Worm (Caenorhabditis elegans) whole organism, early embryonic: Measurements from ENCODE around the gene mex-1.

Experiments used
- B0310.2 ChIP-seq: sonication (generic microtip); optimal IDR thresholded peaks from 2 replicates; lab custom pipeline; 2016; ENCODE audit warnings: mild to moderate bottlenecking, missing genetic modification characterization, missing compliant biosample characterization
- F13C5.2 ChIP-seq: sonication (generic microtip); optimal IDR thresholded peaks from 2 replicates; lab custom pipeline; 2017; ENCODE audit warnings: mild to moderate bottlenecking, missing genetic modification characterization, inconsistent platforms, missing compliant biosample characterization
- aly-1 ChIP-seq: sonication (generic microtip); optimal IDR thresholded peaks from 2 replicates; lab custom pipeline; 2016; ENCODE audit warnings: missing genetic modification characterization, missing compliant biosample characterization
- ama-1 ChIP-seq: fragments of 150-350 bp; optimal IDR thresholded peaks from 2 replicates; lab custom pipeline; 2014
- ceh-13 ChIP-seq: fragments of 200-800 bp; sonication (Bioruptor generic); optimal IDR thresholded peaks from 2 replicates; lab custom pipeline; 2018; ENCODE audit warnings: mild to moderate bottlenecking, missing genetic modification characterization, missing compliant biosample characterization
- ceh-36 ChIP-seq: sonication (generic microtip); optimal IDR thresholded peaks from 2 replicates; lab custom pipeline; 2016; ENCODE audit warnings: missing genetic modification characterization, inconsistent platforms, missing compliant biosample characterization
- ets-7 ChIP-seq: sonication (generic microtip); optimal IDR thresholded peaks from 2 replicates; lab custom pipeline; 2016; ENCODE audit warnings: missing genotype, missing genetic modification characterization, missing compliant biosample characterization
- flt-1 ChIP-seq: fragments of 200-800 bp; sonication (Bioruptor generic); IDR thresholded peaks from 2 replicates; pipeline ENCODE4 v1.3.6; 2022; ENCODE audit warnings: missing genetic modification characterization, missing compliant biosample characterization
- hmbx-1 ChIP-seq: sonication (generic microtip); optimal IDR thresholded peaks from 2 replicates; lab custom pipeline; 2016; ENCODE audit warnings: mild to moderate bottlenecking, missing genetic modification characterization, missing compliant biosample characterization
- hmg-4 ChIP-seq: fragments of 200-800 bp; sonication (Bioruptor generic); optimal IDR thresholded peaks from 2 replicates; lab custom pipeline; 2018; ENCODE audit warnings: mild to moderate bottlenecking, missing genetic modification characterization, missing compliant biosample characterization
- hnd-1 ChIP-seq: sonication (generic microtip); optimal IDR thresholded peaks from 2 replicates; lab custom pipeline; 2016; ENCODE audit warnings: missing genetic modification characterization, missing compliant biosample characterization
- pes-1 ChIP-seq: fragments of 200-800 bp; sonication (Bioruptor generic); IDR thresholded peaks from 2 replicates; pipeline ENCODE4 v1.3.6; 2022; ENCODE audit warnings: missing genetic modification reagents, missing genetic modification characterization, missing compliant biosample characterization
- scrt-1 ChIP-seq: fragments of 200-800 bp; sonication (Bioruptor generic); IDR thresholded peaks from 2 replicates; pipeline ENCODE4 v1.3.6; 2022; ENCODE audit warnings: missing genetic modification characterization, missing compliant biosample characterization
- sea-1 ChIP-seq: fragments of 200-800 bp; sonication (Bioruptor generic); conservative IDR thresholded peaks from 2 replicates; pipeline ENCODE4 v1.3.6; 2022; ENCODE audit warnings: missing genetic modification characterization, missing compliant biosample characterization
- tbx-11 ChIP-seq: fragments of 200-800 bp; sonication (Bioruptor generic); IDR thresholded peaks from 2 replicates; pipeline ENCODE4 v1.3.6; 2022; ENCODE audit warnings: missing genetic modification characterization, missing compliant biosample characterization
- tbx-37 ChIP-seq: fragments of 200-800 bp; sonication (Bioruptor generic); conservative IDR thresholded peaks from 2 replicates; pipeline ENCODE4 v1.3.6; 2022; ENCODE audit warnings: missing genetic modification reagents, missing genetic modification characterization, missing compliant biosample characterization
- tra-4 ChIP-seq: sonication (generic microtip); optimal IDR thresholded peaks from 2 replicates; lab custom pipeline; 2017; ENCODE audit warnings: missing genetic modification characterization, missing compliant biosample characterization

The mex-1 gene

DNA sequence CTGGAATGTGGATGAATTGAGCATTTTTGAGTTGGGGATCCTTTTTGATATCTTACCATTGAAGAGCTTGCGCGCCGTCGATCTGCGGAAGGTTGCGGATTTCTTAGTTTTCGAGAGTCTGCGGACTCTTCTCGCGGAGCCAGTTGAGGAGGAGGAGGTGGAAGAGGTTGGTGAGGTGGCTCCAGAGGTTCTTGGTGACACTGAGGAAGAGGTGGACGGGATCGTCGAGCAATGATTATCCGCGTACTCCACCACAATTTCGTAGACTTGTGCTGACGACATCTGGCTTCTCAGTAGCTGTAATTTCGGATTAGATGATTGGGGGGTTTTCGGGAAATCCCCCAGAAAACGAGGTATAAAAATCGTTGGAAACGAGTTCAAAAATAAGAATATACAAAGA is 8.9 kb downstream of the mex-1 start, which contains the start of gene Y17G7B.21:
Y17G7B.21 (minus strand) TSS at position 299 of the 400 bp plus-strand sequence.
- TF ChIP-seq hmg-4 (GFP tag; lab: Kevin White, UChicago) (peak; percentile 34), hnd-1 (no peak), flt-1 (GFP tag; lab: Robert Waterston, UW) (peak; percentile 32; the same call in 1 of the 2 replicates), tbx-11 (GFP tag; lab: Robert Waterston, UW) (no peak), scrt-1 (GFP tag; lab: Robert Waterston, UW) (peak; percentile 57; the same call in 1 of the 2 replicates), sea-1 (GFP tag; lab: Robert Waterston, UW) (no peak), ama-1 (peak; percentile 78), pes-1 (GFP tag; lab: Robert Waterston, UW) (no peak), ceh-13 (no peak), aly-1 (tag; lab: Kevin White, UChicago) (no peak), F13C5.2 (tag; lab: Kevin White, UChicago) (no peak), tra-4 (tag; lab: Kevin White, UChicago) (no peak), ets-7 (tag; lab: Kevin White, UChicago) (no peak), hmbx-1 (no peak), B0310.2 (no peak), ceh-36 (no peak), tbx-37 (GFP tag; lab: Robert Waterston, UW) (no peak)

DNA sequence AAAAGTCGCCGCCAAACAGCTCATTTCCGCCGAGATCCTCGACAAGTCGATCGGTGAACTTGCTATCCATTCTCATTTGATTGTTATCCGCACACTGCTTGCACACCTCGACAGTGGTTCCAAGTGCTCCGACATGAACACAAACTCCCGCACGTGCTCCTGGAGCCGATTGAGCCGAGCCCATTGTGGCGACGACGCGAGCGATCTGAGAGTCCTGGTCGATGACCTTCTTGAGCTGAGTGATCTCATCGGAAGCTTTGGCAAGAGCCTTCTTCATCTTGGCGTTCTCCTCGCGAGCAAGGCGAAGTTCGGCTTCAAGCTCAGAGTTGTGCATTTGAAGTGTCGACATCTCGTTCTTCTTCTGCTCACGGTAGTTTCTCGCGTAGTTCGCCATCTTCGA is 10.0 kb downstream of the mex-1 start:
- no peak for TF ChIP-seq sea-1 (GFP tag; lab: Robert Waterston, UW)
- TF ChIP-seq ets-7 (tag; lab: Kevin White, UChicago): no peak
- TF ChIP-seq flt-1 (GFP tag; lab: Robert Waterston, UW): no peak
- TF ChIP-seq ama-1: no peak
- TF ChIP-seq tbx-11 (GFP tag; lab: Robert Waterston, UW): no peak
- no peak for TF ChIP-seq ceh-36
- no peak for TF ChIP-seq hnd-1
- no peak for TF ChIP-seq F13C5.2 (tag; lab: Kevin White, UChicago)

DNA sequence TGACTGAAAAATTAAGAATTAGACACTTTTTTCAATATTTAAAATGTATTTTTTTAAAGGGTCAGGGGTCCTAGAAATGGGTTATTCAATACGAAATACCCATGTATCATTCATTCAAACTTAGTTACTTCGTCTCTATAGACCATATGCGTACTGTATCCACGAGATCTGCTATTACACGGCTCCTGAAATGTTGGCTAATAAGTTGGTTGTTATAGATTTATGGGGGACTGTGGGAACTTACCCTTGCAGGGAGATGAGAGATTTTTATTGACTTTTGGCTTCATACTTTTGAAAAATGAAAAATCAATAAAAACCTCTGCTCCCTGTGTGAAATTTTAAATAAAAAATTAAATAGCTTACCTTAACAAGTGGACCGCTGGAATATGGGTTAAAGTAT is 10.5 kb downstream of the mex-1 start:
- TF ChIP-seq tbx-37 (GFP tag; lab: Robert Waterston, UW): no peak
- TF ChIP-seq ceh-13: no peak
- no peak for TF ChIP-seq aly-1 (tag; lab: Kevin White, UChicago)
- no peak for TF ChIP-seq ama-1
- no peak for TF ChIP-seq hmg-4 (GFP tag; lab: Kevin White, UChicago)
- no peak for TF ChIP-seq flt-1 (GFP tag; lab: Robert Waterston, UW)
- TF ChIP-seq F13C5.2 (tag; lab: Kevin White, UChicago): no peak
- no peak for TF ChIP-seq tra-4 (tag; lab: Kevin White, UChicago)
- TF ChIP-seq scrt-1 (GFP tag; lab: Robert Waterston, UW): no peak
- no peak for TF ChIP-seq pes-1 (GFP tag; lab: Robert Waterston, UW)
- no peak for TF ChIP-seq hmbx-1
- no peak for TF ChIP-seq hnd-1
- no peak for TF ChIP-seq tbx-11 (GFP tag; lab: Robert Waterston, UW)
- no peak for TF ChIP-seq ets-7 (tag; lab: Kevin White, UChicago)
- TF ChIP-seq ceh-36: no peak

DNA sequence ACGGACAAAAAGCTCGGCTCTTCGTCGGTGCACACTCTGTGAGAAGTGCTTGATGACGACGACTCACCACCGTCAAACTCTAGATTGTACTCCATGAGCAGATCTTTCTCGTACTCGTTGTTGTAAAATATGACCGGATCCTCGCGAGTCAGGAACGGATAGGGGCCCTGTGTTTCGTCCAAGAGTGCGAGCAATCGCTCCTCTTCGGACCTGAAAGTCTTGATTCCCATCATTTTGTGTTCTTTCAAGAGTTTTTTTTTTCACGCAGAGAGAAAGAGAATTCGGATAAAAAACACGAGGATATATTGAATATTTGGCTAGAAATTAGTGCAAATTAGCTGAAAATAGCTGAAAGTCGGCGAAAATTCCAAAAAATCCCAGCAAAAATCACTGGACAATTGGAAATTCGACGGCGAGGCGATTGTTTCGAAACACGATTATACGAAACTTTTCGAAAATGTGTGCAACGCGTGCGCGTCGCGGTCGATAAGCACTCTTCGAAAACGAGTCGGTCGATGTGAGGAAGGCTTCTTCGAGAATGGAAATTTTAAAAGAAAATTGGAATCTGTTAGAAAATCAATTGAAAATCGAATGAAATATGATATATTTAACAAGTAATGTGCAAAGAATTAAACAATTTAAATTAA is 11.1 kb downstream of the mex-1 start, which contains the start of the genes ash-2 and Y17G7B.20:
ash-2 (plus strand) TSS at position 390 of the 647 bp plus-strand sequence.
Y17G7B.20 (minus strand) TSS at position 396 of the 647 bp plus-strand sequence.
- no peak for TF ChIP-seq tbx-37 (GFP tag; lab: Robert Waterston, UW)
- TF ChIP-seq F13C5.2 (tag; lab: Kevin White, UChicago): peak; percentile 74
- peak; percentile 58 for TF ChIP-seq hmg-4 (GFP tag; lab: Kevin White, UChicago)
- peak; percentile 72 for TF ChIP-seq ama-1

DNA sequence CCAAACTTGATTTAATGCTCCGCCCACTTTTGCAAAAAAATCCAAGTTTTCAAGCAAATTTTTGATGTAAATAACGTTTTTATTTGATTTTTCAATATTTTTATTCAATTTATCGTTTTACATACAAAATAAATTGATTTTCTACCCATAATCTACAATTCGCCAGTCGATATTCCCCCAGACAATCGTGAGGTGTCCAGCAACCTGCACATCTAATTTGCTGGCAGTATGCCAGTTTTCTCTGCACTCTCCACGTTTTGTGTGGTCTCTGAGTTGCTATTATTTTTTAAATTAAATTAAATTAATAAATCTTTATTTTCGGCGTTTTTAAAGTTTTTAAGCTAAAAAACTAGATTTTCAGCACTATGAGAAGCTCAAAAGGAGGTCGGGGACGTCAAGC is 11.7 kb downstream of the mex-1 start:
- TF ChIP-seq hmbx-1: no peak
- TF ChIP-seq tbx-37 (GFP tag; lab: Robert Waterston, UW): 0 out of 2 replicates have a peak, but pooled peaks have one; percentile 35
- no peak for TF ChIP-seq ceh-36
- TF ChIP-seq F13C5.2 (tag; lab: Kevin White, UChicago): peak; percentile 62
- 0 out of 2 replicates have a peak, but pooled peaks have one; percentile 41 for TF ChIP-seq pes-1 (GFP tag; lab: Robert Waterston, UW)

DNA sequence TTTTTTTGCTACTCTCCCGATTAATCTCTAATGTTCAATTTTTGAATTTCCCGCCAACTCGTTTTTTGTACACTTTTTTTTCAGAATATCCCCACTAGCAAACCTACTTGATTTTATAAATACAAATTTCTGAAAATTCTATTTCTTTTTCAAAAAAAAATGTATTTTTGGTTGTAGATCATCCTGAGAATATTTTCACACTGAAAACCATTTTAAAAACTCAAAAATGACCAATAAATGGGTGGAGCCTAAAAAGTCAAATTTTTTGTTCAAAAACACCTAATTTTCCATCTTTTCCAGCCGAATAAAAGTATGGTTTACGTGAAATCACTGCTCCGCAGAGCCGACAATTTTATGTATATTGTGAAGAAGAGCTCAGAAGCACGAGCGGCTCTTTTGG is 20.3 kb downstream of the mex-1 start, which contains the start of gene Y17G7B.3:
Y17G7B.3 (plus strand) TSS at position 301 of the 400 bp plus-strand sequence.
- TF ChIP-seq hmg-4 (GFP tag; lab: Kevin White, UChicago) (no peak), sea-1 (GFP tag; lab: Robert Waterston, UW) (no peak), hnd-1 (no peak), ama-1 (peak; percentile 37)

DNA sequence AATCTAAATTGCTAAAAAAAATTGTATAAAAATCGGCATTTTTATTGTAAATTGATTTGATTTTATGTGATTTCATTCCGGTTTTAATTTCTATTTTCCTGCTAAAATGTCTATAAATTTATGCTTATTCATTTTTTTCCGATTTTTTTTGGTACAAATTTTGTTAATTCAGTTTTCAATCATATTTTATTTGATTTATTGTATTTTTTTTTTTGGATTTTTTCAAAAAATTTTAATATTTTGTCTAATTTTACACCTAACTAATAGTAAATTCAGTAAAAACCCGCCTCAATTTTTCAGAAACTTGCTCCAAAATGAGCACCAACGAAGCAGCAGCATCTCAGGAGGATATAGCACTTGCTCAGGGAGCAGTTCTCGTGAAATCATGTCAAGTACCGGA is 24.3 kb downstream of the mex-1 start, which contains the start of gene dhps-1:
dhps-1 (plus strand) TSS at position 301 of the 400 bp plus-strand sequence.
- TF ChIP-seq ets-7 (tag; lab: Kevin White, UChicago) (no peak), aly-1 (tag; lab: Kevin White, UChicago) (no peak), tbx-11 (GFP tag; lab: Robert Waterston, UW) (no peak), scrt-1 (GFP tag; lab: Robert Waterston, UW) (no peak), pes-1 (GFP tag; lab: Robert Waterston, UW) (no peak), ceh-13 (no peak)

DNA sequence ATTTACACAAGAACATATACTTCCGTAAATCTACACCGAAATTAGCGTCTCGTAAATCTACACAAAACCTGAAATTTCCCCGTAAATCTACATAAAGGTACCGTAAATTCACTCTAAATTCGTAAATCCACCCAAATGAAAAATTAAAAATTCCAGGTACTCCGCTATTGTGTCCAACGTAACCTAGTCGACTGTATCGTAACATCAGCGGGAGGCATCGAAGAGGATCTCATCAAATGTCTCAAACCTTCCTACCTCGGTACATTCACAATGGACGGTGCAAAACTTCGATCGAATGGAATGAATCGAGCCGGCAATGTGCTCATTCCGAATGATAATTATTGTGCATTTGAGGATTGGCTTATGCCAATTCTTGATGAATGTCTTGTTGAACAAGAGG is 26.5 kb downstream of the mex-1 start:
- no peak for TF ChIP-seq tbx-37 (GFP tag; lab: Robert Waterston, UW)
- no peak for TF ChIP-seq ama-1
- no peak for TF ChIP-seq ceh-13
- TF ChIP-seq hmbx-1: no peak
- TF ChIP-seq ceh-36: no peak
- TF ChIP-seq F13C5.2 (tag; lab: Kevin White, UChicago): no peak
- TF ChIP-seq ets-7 (tag; lab: Kevin White, UChicago): no peak
- TF ChIP-seq B0310.2: no peak
- TF ChIP-seq hnd-1: no peak
- no peak for TF ChIP-seq flt-1 (GFP tag; lab: Robert Waterston, UW)
- no peak for TF ChIP-seq tbx-11 (GFP tag; lab: Robert Waterston, UW)
- no peak for TF ChIP-seq hmg-4 (GFP tag; lab: Kevin White, UChicago)
- no peak for TF ChIP-seq tra-4 (tag; lab: Kevin White, UChicago)
- no peak for TF ChIP-seq scrt-1 (GFP tag; lab: Robert Waterston, UW)
- TF ChIP-seq pes-1 (GFP tag; lab: Robert Waterston, UW): no peak
- no peak for TF ChIP-seq aly-1 (tag; lab: Kevin White, UChicago)
- no peak for TF ChIP-seq sea-1 (GFP tag; lab: Robert Waterston, UW)
